Fruit fly (Drosophila melanogaster): ENCODE results near the gene CG10097.

- no peak for TF ChIP-seq CG8290 (GFP tag; optimal IDR thresholded peaks at IDR 0.05)
- no peak for TF ChIP-seq CG8290 (tag; optimal IDR thresholded peaks at IDR 0.05)
- TF ChIP-seq CG18619 (GFP tag; optimal IDR thresholded peaks at IDR 0.05), result no peak
Observed at dm6 chr3R:12363544-12363943, 32.2 kb downstream of the CG10097 start.
